Worm (Caenorhabditis elegans) whole organism, late embryonic: ENCODE measurements around the gene T08B1.1.

Experiments used
- C08G9.2 ChIP-seq: sonication (generic microtip); optimal IDR thresholded peaks from 2 replicates; lab custom pipeline; 2016; ENCODE audit warnings: mild to moderate bottlenecking, missing genetic modification characterization, moderate library complexity, missing compliant biosample characterization
- F13H6.1 ChIP-seq: sonication (generic microtip); optimal IDR thresholded peaks from 2 replicates; lab custom pipeline; 2016; ENCODE audit warnings: missing genetic modification characterization, missing compliant biosample characterization
- K02D7.2 ChIP-seq: sonication (generic microtip); optimal IDR thresholded peaks from 2 replicates; lab custom pipeline; 2017; ENCODE audit warnings: mild to moderate bottlenecking, missing genetic modification characterization, missing compliant biosample characterization
- Y22D7AL.16 ChIP-seq: sonication (generic microtip); optimal IDR thresholded peaks from 2 replicates; lab custom pipeline; 2016; ENCODE audit warnings: missing genetic modification characterization, missing compliant biosample characterization
- ceh-14 ChIP-seq: sonication (generic microtip); optimal IDR thresholded peaks from 2 replicates; lab custom pipeline; 2016; ENCODE audit warnings: missing genotype, missing genetic modification characterization, missing compliant biosample characterization
- ceh-18 ChIP-seq: sonication (generic microtip); optimal IDR thresholded peaks from 2 replicates; lab custom pipeline; 2016; ENCODE audit warnings: missing genetic modification characterization, missing compliant biosample characterization
- ceh-19 ChIP-seq: fragments of 200-800 bp; sonication (Bioruptor generic); optimal IDR thresholded peaks from 2 replicates; lab custom pipeline; 2018; ENCODE audit warnings: mild to moderate bottlenecking, missing genetic modification characterization, missing compliant biosample characterization
- ceh-2 ChIP-seq: sonication (generic microtip); optimal IDR thresholded peaks from 2 replicates; lab custom pipeline; 2016; ENCODE audit warnings: missing genotype, missing genetic modification characterization, missing compliant biosample characterization
- ceh-24 ChIP-seq: sonication (generic microtip); optimal IDR thresholded peaks from 2 replicates; lab custom pipeline; 2016; ENCODE audit warnings: mild to moderate bottlenecking, missing genetic modification characterization, missing compliant biosample characterization
- ceh-31 ChIP-seq: sonication (generic microtip); optimal IDR thresholded peaks from 2 replicates; lab custom pipeline; 2016; ENCODE audit warnings: missing genetic modification characterization, missing compliant biosample characterization
- ceh-48 ChIP-seq: sonication (generic microtip); optimal IDR thresholded peaks from 2 replicates; lab custom pipeline; 2016; ENCODE audit warnings: missing genetic modification characterization, inconsistent platforms, missing compliant biosample characterization
- ceh-9 ChIP-seq: sonication (generic microtip); optimal IDR thresholded peaks from 2 replicates; lab custom pipeline; 2016; ENCODE audit warnings: mild to moderate bottlenecking, missing genetic modification characterization, inconsistent platforms, missing compliant biosample characterization
- dve-1 ChIP-seq: sonication (generic microtip); optimal IDR thresholded peaks from 2 replicates; lab custom pipeline; 2017; ENCODE audit warnings: antibody characterized with exemption, mild to moderate bottlenecking, missing genetic modification characterization, missing compliant biosample characterization
- elt-4 ChIP-seq: sonication (generic microtip); optimal IDR thresholded peaks from 2 replicates; lab custom pipeline; 2016; ENCODE audit warnings: missing genetic modification characterization, missing compliant biosample characterization
- ets-4 ChIP-seq: sonication (generic microtip); optimal IDR thresholded peaks from 2 replicates; lab custom pipeline; 2016; ENCODE audit warnings: missing genetic modification characterization, missing compliant biosample characterization
- eyg-1 ChIP-seq: sonication (generic microtip); optimal IDR thresholded peaks from 2 replicates; lab custom pipeline; 2016; ENCODE audit warnings: missing genotype, missing genetic modification characterization, missing compliant biosample characterization
- fkh-6 ChIP-seq: sonication (generic microtip); optimal IDR thresholded peaks from 2 replicates; lab custom pipeline; 2016; ENCODE audit warnings: missing genetic modification characterization, missing compliant biosample characterization
- hlh-15 ChIP-seq: sonication (generic microtip); optimal IDR thresholded peaks from 2 replicates; lab custom pipeline; 2016; ENCODE audit warnings: missing genetic modification characterization, missing compliant biosample characterization
- hlh-6 ChIP-seq: sonication (generic microtip); optimal IDR thresholded peaks from 2 replicates; lab custom pipeline; 2016; ENCODE audit warnings: missing genotype, missing genetic modification characterization, missing compliant biosample characterization
- lim-6 ChIP-seq: sonication (generic microtip); optimal IDR thresholded peaks from 2 replicates; lab custom pipeline; 2016; ENCODE audit warnings: missing genetic modification characterization, missing compliant biosample characterization
- mec-3 ChIP-seq: sonication (generic microtip); optimal IDR thresholded peaks from 2 replicates; lab custom pipeline; 2016; ENCODE audit warnings: borderline replicate concordance, missing genetic modification characterization, missing compliant biosample characterization
- nfya-1 ChIP-seq: sonication (generic microtip); optimal IDR thresholded peaks from 2 replicates; lab custom pipeline; 2017; ENCODE audit warnings: missing genetic modification characterization, mild to moderate bottlenecking, missing compliant biosample characterization, antibody characterized with exemption, moderate library complexity
- nhr-11 ChIP-seq: fragments of 150-350 bp; optimal IDR thresholded peaks from 2 replicates; lab custom pipeline; 2014; ENCODE audit warnings: missing biosample characterization, missing genetic modification characterization
- nhr-232 ChIP-seq: sonication (generic microtip); optimal IDR thresholded peaks from 2 replicates; lab custom pipeline; 2016; ENCODE audit warnings: missing genetic modification characterization, missing compliant biosample characterization
- npax-4 ChIP-seq: sonication (generic microtip); optimal IDR thresholded peaks from 2 replicates; lab custom pipeline; 2016; ENCODE audit warnings: missing genetic modification characterization, missing compliant biosample characterization
- odd-2 ChIP-seq: sonication (generic microtip); optimal IDR thresholded peaks from 2 replicates; lab custom pipeline; 2017; ENCODE audit warnings: antibody characterized with exemption, mild to moderate bottlenecking, missing genetic modification characterization, missing compliant biosample characterization
- pag-3 ChIP-seq: sonication (generic microtip); optimal IDR thresholded peaks from 2 replicates; lab custom pipeline; 2016; ENCODE audit warnings: missing compliant biosample characterization, missing genetic modification characterization, borderline replicate concordance
- pat-9 ChIP-seq: fragments of 200-800 bp; sonication (Bioruptor generic); optimal IDR thresholded peaks from 2 replicates; lab custom pipeline; 2018; ENCODE audit warnings: mild to moderate bottlenecking, missing genetic modification characterization, moderate library complexity, missing compliant biosample characterization
- pax-1 ChIP-seq: fragments of 150-350 bp; optimal IDR thresholded peaks from 2 replicates; lab custom pipeline; 2014; ENCODE audit warnings: missing biosample characterization, missing genetic modification characterization
- pha-4 ChIP-seq: fragments of 150-350 bp; optimal IDR thresholded peaks from 2 replicates; lab custom pipeline; 2018; ENCODE audit warnings: missing biosample characterization, missing genetic modification reagents, missing genetic modification characterization
- pqm-1 ChIP-seq: sonication (generic microtip); optimal IDR thresholded peaks from 2 replicates; lab custom pipeline; 2016; ENCODE audit warnings: missing genetic modification characterization, missing compliant biosample characterization
- ref-2 ChIP-seq: sonication (generic microtip); optimal IDR thresholded peaks from 2 replicates; lab custom pipeline; 2016; ENCODE audit warnings: missing genetic modification characterization, missing compliant biosample characterization
- sox-2 ChIP-seq: fragments of 200-800 bp; sonication (Bioruptor generic); IDR thresholded peaks from 2 replicates; pipeline ENCODE4 v1.3.6; 2022; ENCODE audit warnings: missing genetic modification reagents, missing genetic modification characterization, missing compliant biosample characterization
- tbx-2 ChIP-seq: sonication (generic microtip); optimal IDR thresholded peaks from 2 replicates; lab custom pipeline; 2016; ENCODE audit warnings: missing genetic modification characterization, missing compliant biosample characterization
- tbx-7 ChIP-seq: sonication (generic microtip); optimal IDR thresholded peaks from 2 replicates; lab custom pipeline; 2016; ENCODE audit warnings: missing genotype, missing genetic modification characterization, missing compliant biosample characterization
- unc-42 ChIP-seq: sonication (generic microtip); optimal IDR thresholded peaks from 2 replicates; lab custom pipeline; 2016; ENCODE audit warnings: missing genotype, missing genetic modification characterization, missing compliant biosample characterization
- unc-86 ChIP-seq: sonication (generic microtip); optimal IDR thresholded peaks from 2 replicates; lab custom pipeline; 2016; ENCODE audit warnings: missing genetic modification characterization, missing compliant biosample characterization
- zip-5 ChIP-seq: sonication (generic microtip); optimal IDR thresholded peaks from 2 replicates; lab custom pipeline; 2016; ENCODE audit warnings: missing genetic modification characterization, missing compliant biosample characterization
- ztf-16 ChIP-seq: sonication (generic microtip); optimal IDR thresholded peaks from 2 replicates; lab custom pipeline; 2017; ENCODE audit warnings: missing genetic modification characterization, missing compliant biosample characterization

Gene T08B1.1

ce11 chrV:1989220-1989619, 2.4 kb upstream of the T08B1.1 start:
- no peak for TF ChIP-seq pax-1 (tag; lab: Kevin White, UChicago)
- no peak for TF ChIP-seq ceh-19 (GFP tag; lab: Kevin White, UChicago)
- TF ChIP-seq unc-86, result no peak
- TF ChIP-seq pha-4 (tag; lab: Kevin White, UChicago), result no peak
- no peak for TF ChIP-seq nhr-11 (tag; lab: Kevin White, UChicago)
- TF ChIP-seq K02D7.2 (tag; lab: Kevin White, UChicago), result no peak
- no peak for TF ChIP-seq ref-2 (tag; lab: Kevin White, UChicago)
- TF ChIP-seq ceh-18 (tag; lab: Kevin White, UChicago), result no peak
- no peak for TF ChIP-seq npax-4 (tag; lab: Kevin White, UChicago)
- no peak for TF ChIP-seq nfya-1 (tag; lab: Kevin White, UChicago)

DNA sequence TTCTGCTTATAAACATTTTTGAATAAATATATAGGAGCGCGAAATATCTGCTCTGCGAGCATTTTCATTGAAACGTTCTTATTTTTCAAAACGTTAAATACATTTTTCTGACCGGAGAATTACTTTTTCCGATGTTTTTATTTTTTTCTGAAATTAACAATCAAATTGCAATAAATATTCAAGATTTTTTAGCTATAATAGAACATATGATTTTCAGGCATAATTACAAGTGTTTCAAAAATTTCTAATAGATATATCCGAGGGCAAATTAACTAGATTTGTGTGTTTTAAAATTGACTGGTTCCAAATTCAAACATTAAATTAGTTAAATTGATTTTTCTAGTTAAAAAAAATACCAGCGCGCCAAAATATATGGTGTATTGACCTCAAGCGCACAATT, 7.9 kb downstream of the T08B1.1 start, which contains the start of gene T08B1.4:
T08B1.4 (plus strand) TSS at position 301 of the 400 bp plus-strand sequence.
- TF ChIP-seq odd-2 (tag; lab: Kevin White, UChicago), result no peak
- TF ChIP-seq fkh-6 (tag; lab: Kevin White, UChicago), result no peak
- no peak for TF ChIP-seq K02D7.2 (tag; lab: Kevin White, UChicago)
- no peak for TF ChIP-seq F13H6.1 (tag; lab: Kevin White, UChicago)
- TF ChIP-seq ceh-9 (tag; lab: Kevin White, UChicago), result no peak
- TF ChIP-seq ceh-24 (tag; lab: Kevin White, UChicago), result no peak
- no peak for TF ChIP-seq dve-1
- TF ChIP-seq, all 69 proteins: peak for 0

- TF ChIP-seq ceh-31 (tag; lab: Kevin White, UChicago) (no peak), ceh-14 (tag; lab: Kevin White, UChicago) (no peak), ceh-2 (tag; lab: Kevin White, UChicago) (no peak), tbx-7 (no peak), ets-4 (tag; lab: Kevin White, UChicago) (no peak), pax-1 (tag; lab: Kevin White, UChicago) (no peak), Y22D7AL.16 (tag; lab: Kevin White, UChicago) (no peak), dve-1 (no peak), sox-2 (no peak), nhr-11 (tag; lab: Kevin White, UChicago) (no peak), lim-6 (no peak), mec-3 (tag; lab: Kevin White, UChicago) (no peak), hlh-15 (tag; lab: Kevin White, UChicago) (no peak), pqm-1 (tag; lab: Kevin White, UChicago) (no peak), elt-4 (tag; lab: Kevin White, UChicago) (no peak), hlh-6 (tag; lab: Kevin White, UChicago) (no peak), ceh-19 (GFP tag; lab: Kevin White, UChicago) (no peak), nhr-232 (tag; lab: Kevin White, UChicago) (no peak), pag-3 (tag; lab: Kevin White, UChicago) (no peak)
These were observed 11.8 kb downstream of the T08B1.1 start, which contains the start of gene fbxa-201 for ce11 chrV:1975049-1975448. fbxa-201 (plus strand) TSS chrV:1975349.

- no peak for TF ChIP-seq zip-5 (tag; lab: Kevin White, UChicago)
These were observed 17.2 kb downstream of the T08B1.1 start for ce11 chrV:1969690-1970089.

- TF ChIP-seq ceh-48 (tag; lab: Kevin White, UChicago) (no peak), C08G9.2 (tag; lab: Kevin White, UChicago) (no peak), sox-2 (no peak), pat-9 (tag; lab: Kevin White, UChicago) (no peak), ztf-16 (no peak), ceh-18 (tag; lab: Kevin White, UChicago) (no peak), unc-42 (tag; lab: Kevin White, UChicago) (no peak), lim-6 (no peak), F13H6.1 (tag; lab: Kevin White, UChicago) (no peak), nhr-11 (tag; lab: Kevin White, UChicago) (no peak), eyg-1 (tag; lab: Kevin White, UChicago) (no peak), tbx-2 (tag; lab: Kevin White, UChicago) (no peak)
These were observed 17.6 kb downstream of the T08B1.1 start, which contains the start of gene acs-3 for ce11 chrV:1969228-1969627. acs-3 (plus strand) TSS chrV:1969528.
